Comparison of ENCODE assay signal across 5 worm cellular contexts in genomic region chrII:9258566-9258965, ce11.
TF ChIP-seq lines count a peak whose summit lies in the region.

No protein-coding gene starts in this region.

TF ChIP-seq in whole organism, L1 larva, 84 proteins besides CTCF, POLR2A, EP300 and RAD21:
- no peak for TF ChIP-seq zag-1 (tag; optimal IDR thresholded peaks at IDR 0.05; lab: Kevin White, UChicago)
- TF ChIP-seq snpc-4 (tag; optimal IDR thresholded peaks at IDR 0.05; lab: Kevin White, UChicago): no peak
- TF ChIP-seq nhr-85 (tag; lab: Kevin White, UChicago): peak; percentile 46
- TF ChIP-seq C34B4.2 (tag; optimal IDR thresholded peaks at IDR 0.05; lab: Kevin White, UChicago): no peak
- no peak for TF ChIP-seq lin-39 (tag; optimal IDR thresholded peaks at IDR 0.05; lab: Kevin White, UChicago)

TF ChIP-seq in whole organism, early embryonic, 17 proteins besides CTCF, POLR2A, EP300 and RAD21:
- TF ChIP-seq sea-1 (GFP tag; conservative IDR thresholded peaks at IDR 0.05; lab: Robert Waterston, UW) (no peak), flt-1 (GFP tag; IDR thresholded peaks at IDR 0.05; lab: Robert Waterston, UW) (no peak), hnd-1 (tag; optimal IDR thresholded peaks at IDR 0.05; lab: Kevin White, UChicago) (no peak), ets-7 (tag; optimal IDR thresholded peaks at IDR 0.05; lab: Kevin White, UChicago) (no peak), B0310.2 (tag; optimal IDR thresholded peaks at IDR 0.05; lab: Kevin White, UChicago) (no peak), ama-1 (optimal IDR thresholded peaks at IDR 0.05; lab: Kevin White, UChicago) (peak; percentile 1), hmbx-1 (tag; optimal IDR thresholded peaks at IDR 0.05; lab: Kevin White, UChicago) (no peak), aly-1 (tag; optimal IDR thresholded peaks at IDR 0.05; lab: Kevin White, UChicago) (no peak), tra-4 (tag; optimal IDR thresholded peaks at IDR 0.05; lab: Kevin White, UChicago) (no peak)

TF ChIP-seq in whole organism, late embryonic, 69 proteins besides CTCF, POLR2A, EP300 and RAD21:
- peak; percentile 68 for TF ChIP-seq ama-1 (optimal IDR thresholded peaks at IDR 0.05; lab: Kevin White, UChicago)
- no peak for TF ChIP-seq ceh-6 (GFP tag; optimal IDR thresholded peaks at IDR 0.05; lab: Kevin White, UChicago)

TF ChIP-seq in whole organism, midembryonic, 9 proteins besides CTCF, POLR2A, EP300 and RAD21:
- TF ChIP-seq T22C8.4 (GFP tag; IDR thresholded peaks at IDR 0.05; lab: Robert Waterston, UW): no peak
- TF ChIP-seq ztf-23 (GFP tag; IDR thresholded peaks at IDR 0.05; lab: Robert Waterston, UW): 0 out of 2 replicates have a peak, but pooled peaks have one; percentile 42
TF ChIP-seq in whole organism, midembryonic: peak in this region for 1.

TF ChIP-seq in whole organism, mixed stage, embryonic, 35 proteins besides CTCF, POLR2A, EP300 and RAD21:
- TF ChIP-seq ceh-83 (GFP tag; optimal IDR thresholded peaks at IDR 0.05; lab: Kevin White, UChicago) (peak; percentile 52), blmp-1 (tag; optimal IDR thresholded peaks at IDR 0.05; lab: Kevin White, UChicago) (no peak), nhr-237 (tag; optimal IDR thresholded peaks at IDR 0.05; lab: Kevin White, UChicago) (no peak)

Comparison
In these comparisons a context has a peak if more than half of its experiments do, and no peak if none do; other contexts are left out.
1. Of the 10 proteins assayed by ChIP-seq in both whole organism, L1 larva and whole organism, late embryonic: peak only in whole organism, L1 larva: none; only in whole organism, late embryonic: ama-1; in both: none; in neither: 9.